Worm (Caenorhabditis elegans) whole organism, L2 larva: Measurements from ENCODE around the gene D1086.12.

Experiments
- C34F6.9 ChIP-seq: fragments of 150-350 bp; optimal IDR thresholded peaks from 2 replicates; lab custom pipeline; 2014; ENCODE audit warnings: missing biosample characterization, missing genetic modification characterization
- R02D3.7 ChIP-seq: fragments of 150-350 bp; optimal IDR thresholded peaks from 2 replicates; lab custom pipeline; 2014; ENCODE audit warnings: missing biosample characterization, missing genetic modification characterization
- Y55F3AM.14 ChIP-seq: fragments of 200-800 bp; sonication (Bioruptor generic); optimal IDR thresholded peaks from 2 replicates; lab custom pipeline; 2018; ENCODE audit warnings: mild to moderate bottlenecking, missing genetic modification characterization, missing compliant biosample characterization
- alr-1 ChIP-seq: fragments of 150-350 bp; optimal IDR thresholded peaks from 2 replicates; lab custom pipeline; 2014; ENCODE audit warnings: missing biosample characterization, missing genetic modification characterization
- ama-1 ChIP-seq: fragments of 150-350 bp; optimal IDR thresholded peaks from 2 replicates; lab custom pipeline; 2018; ENCODE audit warnings: inconsistent platforms
- blmp-1 ChIP-seq: sonication (generic microtip); optimal IDR thresholded peaks from 2 replicates; lab custom pipeline; 2017; ENCODE audit warnings: missing genetic modification characterization, mild to moderate bottlenecking, missing compliant biosample characterization, antibody characterized with exemption, moderate library complexity; ENCODE audit not compliant: insufficient read depth
- ceh-16 ChIP-seq: fragments of 150-350 bp; optimal IDR thresholded peaks from 2 replicates; lab custom pipeline; 2014; ENCODE audit warnings: missing biosample characterization, missing genetic modification characterization
- ceh-82 ChIP-seq: fragments of 150-350 bp; optimal IDR thresholded peaks from 2 replicates; lab custom pipeline; 2014; ENCODE audit warnings: missing biosample characterization, missing genetic modification characterization
- dmd-4 ChIP-seq: sonication (generic microtip); optimal IDR thresholded peaks from 2 replicates; lab custom pipeline; 2017; ENCODE audit warnings: missing biosample characterization, missing genetic modification characterization
- egl-27 ChIP-seq: sonication (generic microtip); optimal IDR thresholded peaks from 3 replicates; lab custom pipeline; 2017; ENCODE audit warnings: missing biosample characterization, missing genetic modification reagents, missing genetic modification characterization
- elt-1 ChIP-seq: fragments of 150-350 bp; optimal IDR thresholded peaks from 2 replicates; lab custom pipeline; 2014; ENCODE audit warnings: missing biosample characterization, missing genetic modification characterization
- elt-3 ChIP-seq: sonication (generic microtip); optimal IDR thresholded peaks from 2 replicates; lab custom pipeline; 2017; ENCODE audit warnings: missing biosample characterization, missing genetic modification characterization
- fos-1 ChIP-seq: fragments of 150-350 bp; optimal IDR thresholded peaks from 2 replicates; lab custom pipeline; 2014; ENCODE audit warnings: missing biosample characterization, missing genetic modification characterization
- gmeb-1 ChIP-seq: fragments of 150-350 bp; optimal IDR thresholded peaks from 2 replicates; lab custom pipeline; 2014; ENCODE audit warnings: missing biosample characterization, missing genetic modification characterization
- lin-11 ChIP-seq: fragments of 150-350 bp; sonication (generic microtip); optimal IDR thresholded peaks from 2 replicates; lab custom pipeline; 2014; ENCODE audit warnings: missing biosample characterization, missing genetic modification characterization, inconsistent platforms, mixed read lengths
- lin-39 ChIP-seq: fragments of 150-350 bp; optimal IDR thresholded peaks from 2 replicates; lab custom pipeline; 2014; ENCODE audit warnings: missing biosample characterization, missing genetic modification reagents, missing genetic modification characterization
- mab-5 ChIP-seq: fragments of 150-350 bp; optimal IDR thresholded peaks from 2 replicates; lab custom pipeline; 2014; ENCODE audit warnings: missing biosample characterization, missing genetic modification characterization
- mbf-1 ChIP-seq: sonication (generic microtip); optimal IDR thresholded peaks from 2 replicates; lab custom pipeline; 2017; ENCODE audit warnings: missing biosample characterization, missing genetic modification characterization
- mdl-1 ChIP-seq, 2 experiments: fragments of 150-350 bp in 1 of 2; sonication (generic microtip) in 1 of 2; optimal IDR thresholded peaks; 2 replicates each; lab custom pipeline; 2017; ENCODE audit warnings: missing biosample characterization in 2 of 2, missing genetic modification characterization in 2 of 2
- nhr-10 ChIP-seq: sonication (generic microtip); optimal IDR thresholded peaks from 2 replicates; lab custom pipeline; 2017; ENCODE audit warnings: missing biosample characterization, missing genetic modification characterization
- nhr-11 ChIP-seq: fragments of 150-350 bp; optimal IDR thresholded peaks from 2 replicates; lab custom pipeline; 2014; ENCODE audit warnings: missing biosample characterization, missing genetic modification characterization
- nhr-12 ChIP-seq: fragments of 150-350 bp; optimal IDR thresholded peaks from 2 replicates; lab custom pipeline; 2014; ENCODE audit warnings: missing biosample characterization, missing genetic modification characterization
- nhr-129 ChIP-seq: fragments of 150-350 bp; optimal IDR thresholded peaks from 2 replicates; lab custom pipeline; 2014; ENCODE audit warnings: missing biosample characterization, missing genetic modification characterization
- nhr-21 ChIP-seq: fragments of 150-350 bp; optimal IDR thresholded peaks from 2 replicates; lab custom pipeline; 2014; ENCODE audit warnings: missing biosample characterization, missing genetic modification characterization
- nhr-237 ChIP-seq: fragments of 150-350 bp; optimal IDR thresholded peaks from 2 replicates; lab custom pipeline; 2014; ENCODE audit warnings: missing biosample characterization, missing genetic modification characterization
- nhr-25 ChIP-seq: fragments of 150-350 bp; sonication (generic microtip); optimal IDR thresholded peaks from 3 replicates; lab custom pipeline; 2014; ENCODE audit warnings: missing biosample characterization, missing genetic modification characterization
- nhr-6 ChIP-seq: fragments of 150-350 bp; optimal IDR thresholded peaks from 2 replicates; lab custom pipeline; 2014; ENCODE audit warnings: missing biosample characterization, missing genetic modification characterization
- nhr-77 ChIP-seq: fragments of 150-350 bp; optimal IDR thresholded peaks from 2 replicates; lab custom pipeline; 2014; ENCODE audit warnings: missing biosample characterization, missing genetic modification characterization
- sem-4 ChIP-seq: fragments of 150-350 bp; optimal IDR thresholded peaks from 2 replicates; lab custom pipeline; 2014; ENCODE audit warnings: missing biosample characterization, missing genetic modification reagents, missing genetic modification characterization
- sma-3 ChIP-seq: sonication (generic microtip); optimal IDR thresholded peaks from 2 replicates; lab custom pipeline; 2016; ENCODE audit warnings: missing genetic modification reagents, missing genetic modification characterization, missing compliant biosample characterization
- snpc-4 ChIP-seq: fragments of 150-350 bp; optimal IDR thresholded peaks from 2 replicates; lab custom pipeline; 2014; ENCODE audit warnings: missing biosample characterization, missing genetic modification characterization
- unc-39 ChIP-seq: fragments of 150-350 bp; optimal IDR thresholded peaks from 2 replicates; lab custom pipeline; 2014; ENCODE audit warnings: missing biosample characterization, missing genetic modification characterization
- unc-55 ChIP-seq: fragments of 150-350 bp; sonication (generic microtip); optimal IDR thresholded peaks from 3 replicates; lab custom pipeline; 2014; ENCODE audit warnings: missing biosample characterization, missing genetic modification reagents, missing genetic modification characterization
- unc-62 ChIP-seq: fragments of 150-350 bp; optimal IDR thresholded peaks from 2 replicates; lab custom pipeline; 2014; ENCODE audit warnings: missing biosample characterization, missing genetic modification reagents, missing genetic modification characterization
- zag-1 ChIP-seq: fragments of 150-350 bp; optimal IDR thresholded peaks from 2 replicates; lab custom pipeline; 2014; ENCODE audit warnings: missing biosample characterization, missing genetic modification characterization
- ztf-1 ChIP-seq: fragments of 200-800 bp; sonication (Bioruptor generic); conservative IDR thresholded peaks from 2 replicates; pipeline ENCODE4 v1.3.6; 2022; ENCODE audit warnings: missing genetic modification characterization, missing compliant biosample characterization
- ztf-11 ChIP-seq: sonication (generic microtip); optimal IDR thresholded peaks from 2 replicates; lab custom pipeline; 2017; ENCODE audit warnings: missing biosample characterization, missing genetic modification characterization

D1086.12 gene

ce11 chrV:14064422-14064821 lies 36.6 kb upstream of the D1086.12 start, which contains the start of gene D1086.21:
TSS of gene D1086.21 (plus strand) at chrV:14064722.
- TF ChIP-seq ztf-1 (GFP tag; lab: Robert Waterston, UW) (no peak), nhr-129 (tag; lab: Kevin White, UChicago) (no peak), sma-3 (no peak), nhr-237 (tag; lab: Kevin White, UChicago) (no peak), unc-55 (GFP tag; lab: Kevin White, UChicago) (no peak), mbf-1 (tag; lab: Kevin White, UChicago) (no peak), mdl-1 (tag; optimal IDR thresholded peaks at IDR 0.05; lab: Kevin White, UChicago) (no peak), gmeb-1 (tag; lab: Kevin White, UChicago) (no peak), nhr-25 (tag; lab: Kevin White, UChicago) (no peak), sem-4 (tag; lab: Kevin White, UChicago) (no peak), R02D3.7 (tag; lab: Kevin White, UChicago) (no peak), ceh-82 (tag; lab: Kevin White, UChicago) (no peak), C34F6.9 (no peak), elt-3 (tag; lab: Kevin White, UChicago) (no peak), ama-1 (lab: Kevin White, UChicago) (no peak), egl-27 (tag; lab: Kevin White, UChicago) (no peak), fos-1 (tag; lab: Kevin White, UChicago) (no peak)

DNA sequence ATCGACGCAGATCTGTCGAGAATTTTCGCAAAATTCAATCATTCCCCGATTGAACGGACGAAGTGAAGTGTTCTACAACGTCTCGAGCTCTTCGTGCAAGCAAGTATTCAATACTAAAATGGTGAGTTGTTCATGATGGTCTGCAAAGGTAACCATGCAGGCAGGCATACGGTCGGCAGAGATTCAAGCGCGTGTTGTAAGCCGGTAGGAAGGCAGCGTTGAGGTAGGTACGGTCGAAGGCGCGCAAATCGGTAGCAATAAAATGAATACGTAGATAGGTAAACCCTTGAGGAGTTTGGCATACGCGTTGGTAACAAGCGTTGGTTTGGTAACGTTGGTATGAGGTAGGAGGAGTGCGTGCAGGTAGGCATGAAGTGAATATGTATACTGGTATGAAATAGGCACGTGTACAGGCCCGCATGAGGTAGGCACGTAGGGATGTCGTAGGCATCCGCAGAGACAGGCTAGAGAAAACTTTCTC lies 33.1 kb upstream of the D1086.12 start, which contains the start of gene D1086.17:
D1086.17 (plus strand) TSS at position 51 of the 481 bp plus-strand sequence.
- TF ChIP-seq sma-3 (no peak), elt-1 (tag; lab: Kevin White, UChicago) (no peak), lin-39 (no peak), nhr-10 (tag; lab: Kevin White, UChicago) (no peak), mdl-1 (tag; optimal IDR thresholded peaks at IDR 0.05; lab: Kevin White, UChicago) (no peak), nhr-12 (tag; lab: Kevin White, UChicago) (no peak), unc-39 (no peak), ceh-82 (tag; lab: Kevin White, UChicago) (no peak), nhr-77 (tag; lab: Kevin White, UChicago) (no peak), zag-1 (tag; lab: Kevin White, UChicago) (no peak), sem-4 (tag; lab: Kevin White, UChicago) (no peak), nhr-21 (tag; lab: Kevin White, UChicago) (no peak), alr-1 (tag; lab: Kevin White, UChicago) (no peak), nhr-11 (tag; lab: Kevin White, UChicago) (no peak), dmd-4 (tag; lab: Kevin White, UChicago) (no peak), lin-11 (tag; lab: Kevin White, UChicago) (no peak)

DNA sequence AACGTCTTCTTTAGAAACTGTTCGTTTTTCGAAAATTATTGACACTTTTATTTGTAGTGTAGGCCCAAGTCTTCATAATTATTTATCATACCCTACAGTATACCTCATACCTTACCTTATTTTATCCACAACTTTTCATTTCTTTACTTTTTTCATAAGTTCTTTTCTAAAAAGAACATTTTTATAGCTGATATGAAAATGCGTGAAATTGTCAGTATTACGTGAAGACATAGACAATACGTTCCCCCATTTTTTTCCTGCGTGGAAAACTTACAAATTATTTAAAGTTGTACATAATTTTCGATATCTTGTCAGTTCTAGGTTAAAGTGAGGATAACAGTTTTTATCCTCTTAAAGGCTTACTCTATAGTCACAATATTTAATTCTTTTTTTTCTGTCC lies 31.1 kb upstream of the D1086.12 start:
- no peak for TF ChIP-seq snpc-4
- no peak for TF ChIP-seq fos-1 (tag; lab: Kevin White, UChicago)
- TF ChIP-seq blmp-1 = no peak
- TF ChIP-seq nhr-237 (tag; lab: Kevin White, UChicago) = no peak
- TF ChIP-seq ceh-16 = no peak
- no peak for TF ChIP-seq ceh-82 (tag; lab: Kevin White, UChicago)
- no peak for TF ChIP-seq nhr-10 (tag; lab: Kevin White, UChicago)
- TF ChIP-seq lin-39 = no peak
- no peak for TF ChIP-seq mab-5
- no peak for TF ChIP-seq unc-62 (GFP tag; lab: Kevin White, UChicago)
- no peak for TF ChIP-seq Y55F3AM.14
- TF ChIP-seq R02D3.7 (tag; lab: Kevin White, UChicago) = no peak
- no peak for TF ChIP-seq nhr-11 (tag; lab: Kevin White, UChicago)
- TF ChIP-seq C34F6.9 = no peak
- TF ChIP-seq nhr-12 (tag; lab: Kevin White, UChicago) = no peak

- TF ChIP-seq nhr-77 (tag; lab: Kevin White, UChicago) (no peak), dmd-4 (tag; lab: Kevin White, UChicago) (no peak), sma-3 (no peak), unc-62 (GFP tag; lab: Kevin White, UChicago) (no peak), nhr-237 (tag; lab: Kevin White, UChicago) (no peak), ztf-11 (no peak), Y55F3AM.14 (no peak), lin-39 (no peak), fos-1 (tag; lab: Kevin White, UChicago) (no peak), alr-1 (tag; lab: Kevin White, UChicago) (no peak), mdl-1 (tag; optimal IDR thresholded peaks at IDR 0.05; lab: Kevin White, UChicago) (no peak), R02D3.7 (tag; lab: Kevin White, UChicago) (no peak), nhr-6 (tag; lab: Kevin White, UChicago) (no peak), blmp-1 (no peak), snpc-4 (no peak), unc-39 (no peak), lin-11 (tag; lab: Kevin White, UChicago) (no peak), nhr-129 (tag; lab: Kevin White, UChicago) (no peak), egl-27 (tag; lab: Kevin White, UChicago) (no peak)
These were observed 26.8 kb upstream of the D1086.12 start, which contains the start of gene D1086.11 for ce11 chrV:14074160-14074559. TSS of gene D1086.11 (plus strand) at chrV:14074460.
